Worm (Caenorhabditis elegans) whole organism, midembryonic: ENCODE results near the gene mrp-7.

Experiments
- cog-1 ChIP-seq: sonication (generic microtip); optimal IDR thresholded peaks from 2 replicates; lab custom pipeline; 2016; ENCODE audit warnings: missing genetic modification characterization, missing compliant biosample characterization
- flt-1 ChIP-seq: fragments of 200-800 bp; sonication (Bioruptor generic); IDR thresholded peaks from 2 replicates; pipeline ENCODE4 v1.3.6; 2022; ENCODE audit warnings: missing genetic modification characterization, missing compliant biosample characterization
- klf-2 ChIP-seq: fragments of 200-800 bp; sonication (Bioruptor generic); conservative IDR thresholded peaks from 2 replicates; pipeline ENCODE4 v1.3.6; 2022; ENCODE audit warnings: missing genetic modification reagents, missing genetic modification characterization, missing compliant biosample characterization
- ztf-23 ChIP-seq: fragments of 200-800 bp; sonication (Bioruptor generic); IDR thresholded peaks from 2 replicates; pipeline ENCODE4 v1.3.6; 2022; ENCODE audit warnings: missing genetic modification reagents, missing genetic modification characterization, missing compliant biosample characterization
- ztf-29 ChIP-seq: fragments of 200-800 bp; sonication (Bioruptor generic); IDR thresholded peaks from 2 replicates; pipeline ENCODE4 v1.3.6; 2022; ENCODE audit warnings: missing genetic modification reagents, missing genetic modification characterization, missing compliant biosample characterization

DNA sequence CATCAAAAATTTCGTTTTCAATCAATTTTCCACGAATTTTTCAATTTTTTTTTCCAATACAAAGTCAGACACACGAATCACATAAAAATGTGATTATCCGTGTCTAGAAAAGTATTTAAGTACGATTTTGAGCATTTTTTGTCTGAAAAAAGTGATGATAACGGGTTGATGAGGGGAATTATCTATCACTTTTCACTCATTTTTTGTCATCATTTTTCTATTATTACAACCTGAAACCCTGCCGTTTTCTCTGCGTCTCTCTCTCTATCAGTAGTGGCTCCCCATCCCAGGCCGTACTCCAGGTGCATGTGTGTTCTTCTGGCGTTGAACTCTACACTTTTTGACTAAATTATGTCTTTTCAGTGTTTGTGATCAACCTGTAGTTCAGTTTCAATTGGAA, 2.3 kb upstream of the mrp-7 start:
- no peak for TF ChIP-seq flt-1
- no peak for TF ChIP-seq ztf-23 (GFP tag; lab: Robert Waterston, UW)
- no peak for TF ChIP-seq cog-1
- no peak for TF ChIP-seq ztf-29 (GFP tag; lab: Robert Waterston, UW)
- no peak for TF ChIP-seq klf-2 (GFP tag; lab: Robert Waterston, UW)
